Worm (Caenorhabditis elegans): ENCODE measurements around the gene Y76B12C.4.

DNA sequence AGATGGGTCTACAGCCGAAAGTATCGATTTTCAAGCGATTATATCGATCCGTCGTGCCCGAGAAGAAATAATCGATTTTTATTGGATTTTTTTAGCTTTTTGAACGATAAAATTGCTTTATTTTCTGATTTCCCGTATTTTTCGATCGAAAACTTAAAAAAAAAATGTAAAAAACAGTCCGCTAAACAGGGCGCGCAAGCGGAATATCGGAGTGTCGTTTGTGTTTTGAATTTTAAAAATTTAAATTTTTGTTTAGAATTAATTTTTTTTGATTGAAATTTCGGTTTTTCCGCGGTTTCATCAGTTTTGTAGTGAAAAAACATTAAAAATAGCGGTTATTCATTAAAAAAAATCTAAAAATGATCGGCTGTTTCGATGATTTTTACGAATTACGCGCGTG, 2.0 kb downstream of the Y76B12C.4 start:
- TF ChIP-seq egl-27 (tag; optimal IDR thresholded peaks at IDR 0.05) = no peak
- no peak for TF ChIP-seq elt-1 (tag; optimal IDR thresholded peaks at IDR 0.05)
- TF ChIP-seq fos-1 (tag; optimal IDR thresholded peaks at IDR 0.05) = no peak

Measured in whole organism, L2 larva.